Fruit fly (Drosophila melanogaster) whole organism, embryonic: ENCODE measurements around the gene CG15530.
A peak's percentile ranks its signal among the peaks of the same experiment; 100 is the strongest.

ENCODE experiments used
- Ada2b ChIP-seq: fragments of 200-800 bp; sonication (Bioruptor generic); IDR thresholded peaks from 2 replicates; pipeline ENCODE4 v1.3.6; 2022; ENCODE audit warnings: missing biosample characterization, missing genetic modification characterization
- CG10209 ChIP-seq: fragments of 200-800 bp; sonication (Bioruptor generic); optimal IDR thresholded peaks from 3 replicates; lab custom pipeline; 2017; ENCODE audit warnings: missing biosample characterization, mild to moderate bottlenecking, missing genetic modification characterization, missing genetic modification reagents
- CG11560 ChIP-seq: fragments of 200-800 bp; sonication (Bioruptor generic); IDR thresholded peaks from 3 replicates; pipeline ENCODE4 v1.3.6; 2022; ENCODE audit warnings: missing biosample characterization, missing genetic modification characterization
- CG13296 ChIP-seq: fragments of 200-800 bp; sonication (Bioruptor generic); optimal IDR thresholded peaks from 3 replicates; lab custom pipeline; 2018; ENCODE audit warnings: missing biosample characterization, mild to moderate bottlenecking, missing genetic modification characterization
- CG17328 ChIP-seq: fragments of 200-800 bp; sonication (Bioruptor generic); IDR thresholded peaks from 2 replicates; pipeline ENCODE4 v1.3.6; 2022; ENCODE audit warnings: missing biosample characterization, missing genetic modification characterization
- CG18262 ChIP-seq: fragments of 200-800 bp; optimal IDR thresholded peaks from 3 replicates; lab custom pipeline; 2019; ENCODE audit warnings: missing biosample characterization, mild to moderate bottlenecking, missing genetic modification characterization, moderate library complexity
- CG2116 ChIP-seq: fragments of 200-800 bp; sonication (Bioruptor generic); optimal IDR thresholded peaks from 3 replicates; lab custom pipeline; 2018; ENCODE audit warnings: missing biosample characterization, mild to moderate bottlenecking, missing genetic modification characterization
- CG31388 ChIP-seq: fragments of 200-800 bp; sonication (Bioruptor generic); optimal IDR thresholded peaks from 2 replicates; lab custom pipeline; 2016; ENCODE audit warnings: missing biosample characterization, missing genetic modification characterization
- CG31441 ChIP-seq: fragments of 200-800 bp; sonication (Bioruptor generic); IDR thresholded peaks from 2 replicates; pipeline ENCODE4 v1.3.6; 2022; ENCODE audit warnings: missing biosample characterization, missing genetic modification characterization
- CG43689 ChIP-seq: fragments of 200-800 bp; sonication (Bioruptor generic); IDR thresholded peaks from 2 replicates; pipeline ENCODE4 v1.3.6; 2022; ENCODE audit warnings: missing biosample characterization, missing genetic modification characterization
- CG6654 ChIP-seq: fragments of 200-800 bp; sonication (Bioruptor generic); optimal IDR thresholded peaks from 2 replicates; lab custom pipeline; 2017; ENCODE audit warnings: missing biosample characterization, mild to moderate bottlenecking, missing genetic modification characterization
- CG7271 ChIP-seq: fragments of 200-800 bp; sonication (Bioruptor generic); optimal IDR thresholded peaks from 2 replicates; lab custom pipeline; 2018; ENCODE audit warnings: missing biosample characterization, mild to moderate bottlenecking, missing genetic modification characterization, moderate library complexity
- CG8290 ChIP-seq, 3 experiments: fragments of 200-800 bp; sonication (Bioruptor generic); optimal IDR thresholded peaks; 2 replicates each; lab custom pipeline; 2016 to 2019; ENCODE audit warnings: missing biosample characterization in 3 of 3, missing genetic modification characterization in 3 of 3, mild to moderate bottlenecking in 2 of 3, moderate library complexity in 1 of 3
- CG8359 ChIP-seq: fragments of 200-800 bp; sonication (Bioruptor generic); optimal IDR thresholded peaks from 2 replicates; lab custom pipeline; 2017; ENCODE audit warnings: missing biosample characterization, mild to moderate bottlenecking, missing genetic modification characterization, borderline replicate concordance
- CG9215 ChIP-seq: fragments of 200-800 bp; sonication (Bioruptor generic); IDR thresholded peaks from 2 replicates; pipeline ENCODE4 v1.3.6; 2022; ENCODE audit warnings: missing biosample characterization, missing genetic modification characterization
- CG9817 ChIP-seq: fragments of 200-800 bp; sonication (Bioruptor generic); optimal IDR thresholded peaks from 2 replicates; lab custom pipeline; 2018; ENCODE audit warnings: missing biosample characterization, mild to moderate bottlenecking, missing genetic modification characterization, moderate library complexity
- GATAe ChIP-seq: fragments of 200-800 bp; sonication (Bioruptor generic); conservative IDR thresholded peaks from 2 replicates; pipeline ENCODE4 v1.3.6; 2022; ENCODE audit warnings: missing biosample characterization, missing genetic modification characterization
- Gsc ChIP-seq: fragments of 200-800 bp; sonication (Bioruptor generic); IDR thresholded peaks from 2 replicates; pipeline ENCODE4 v1.3.6; 2022; ENCODE audit warnings: missing biosample characterization, missing genetic modification characterization
- Hmr ChIP-seq: fragments of 200-800 bp; sonication (Bioruptor generic); optimal IDR thresholded peaks from 3 replicates; lab custom pipeline; 2017; ENCODE audit warnings: mild to moderate bottlenecking, missing biosample characterization, missing genetic modification reagents, missing genetic modification characterization
- Hmx ChIP-seq: fragments of 200-800 bp; sonication (Bioruptor generic); optimal IDR thresholded peaks from 2 replicates; lab custom pipeline; 2016; ENCODE audit warnings: missing biosample characterization, missing genetic modification characterization
- MTF-1 ChIP-seq: fragments of 200-800 bp; sonication (Bioruptor generic); optimal IDR thresholded peaks from 2 replicates; lab custom pipeline; 2018; ENCODE audit warnings: missing biosample characterization, mild to moderate bottlenecking, missing genetic modification characterization, borderline replicate concordance
- Med ChIP-seq: fragments of 200-800 bp; sonication (Bioruptor generic); peaks from one replicate; lab custom pipeline; 2016; ENCODE audit warnings: missing biosample characterization, missing genetic modification characterization, mild to moderate bottlenecking, inconsistent platforms, moderate library complexity
- Meics ChIP-seq: fragments of 200-800 bp; sonication (Bioruptor generic); optimal IDR thresholded peaks from 2 replicates; lab custom pipeline; 2017; ENCODE audit warnings: missing biosample characterization, mild to moderate bottlenecking, missing genetic modification characterization
- NC2α ChIP-seq: fragments of 200-800 bp; sonication (Bioruptor generic); optimal IDR thresholded peaks from 2 replicates; lab custom pipeline; 2016; ENCODE audit warnings: missing biosample characterization, missing genetic modification characterization
- Ravus ChIP-seq: fragments of 200-800 bp; sonication (Bioruptor generic); IDR thresholded peaks from 2 replicates; pipeline ENCODE4 v1.3.6; 2022; ENCODE audit warnings: missing biosample characterization, missing genetic modification characterization
- Rfx ChIP-seq: fragments of 200-800 bp; sonication (Bioruptor generic); IDR thresholded peaks from 2 replicates; pipeline ENCODE4 v1.3.6; 2022; ENCODE audit warnings: missing biosample characterization, missing genetic modification characterization
- Sox102F ChIP-seq: fragments of 200-800 bp; sonication (Bioruptor generic); optimal IDR thresholded peaks from 2 replicates; lab custom pipeline; 2018; ENCODE audit warnings: missing biosample characterization, mild to moderate bottlenecking, missing genetic modification characterization, moderate library complexity
- Spps ChIP-seq: fragments of 200-800 bp; sonication (Bioruptor generic); optimal IDR thresholded peaks from 2 replicates; lab custom pipeline; 2018; ENCODE audit warnings: missing biosample characterization, mild to moderate bottlenecking, missing genetic modification characterization
- Sry-δ ChIP-seq: fragments of 200-800 bp; sonication (Bioruptor generic); optimal IDR thresholded peaks from 2 replicates; lab custom pipeline; 2016; ENCODE audit warnings: missing biosample characterization, missing genetic modification characterization
- abd-A ChIP-seq: fragments of 200-800 bp; sonication (Bioruptor generic); optimal IDR thresholded peaks from 3 replicates; lab custom pipeline; 2019; ENCODE audit warnings: missing biosample characterization, mild to moderate bottlenecking, missing genetic modification characterization, moderate library complexity
- aop ChIP-seq: fragments of 200-800 bp; sonication (Bioruptor generic); IDR thresholded peaks from 2 replicates; pipeline ENCODE4 v1.3.6; 2022; ENCODE audit warnings: missing biosample characterization, missing genetic modification characterization
- ase ChIP-seq: fragments of 200-800 bp; sonication (Bioruptor generic); IDR thresholded peaks from 3 replicates; pipeline ENCODE4 v1.3.6; 2022; ENCODE audit warnings: missing biosample characterization, missing genetic modification characterization
- br ChIP-seq: fragments of >200 bp; optimal IDR thresholded peaks from 2 replicates; lab custom pipeline; 2017
- chm ChIP-seq: fragments of 200-800 bp; sonication (Bioruptor generic); IDR thresholded peaks from 2 replicates; pipeline ENCODE4 v1.3.6; 2022; ENCODE audit warnings: missing biosample characterization, missing genetic modification characterization
- dmrt99B ChIP-seq: fragments of 200-800 bp; sonication (Bioruptor generic); optimal IDR thresholded peaks from 2 replicates; lab custom pipeline; 2018; ENCODE audit warnings: missing biosample characterization, mild to moderate bottlenecking, missing genetic modification characterization, moderate library complexity
- dysf ChIP-seq: fragments of 200-800 bp; sonication (Bioruptor generic); IDR thresholded peaks from 3 replicates; pipeline ENCODE4 v1.3.6; 2022; ENCODE audit warnings: missing biosample characterization, missing genetic modification characterization
- fd64A ChIP-seq: fragments of 200-800 bp; sonication (Bioruptor generic); optimal IDR thresholded peaks from 3 replicates; lab custom pipeline; 2018; ENCODE audit warnings: missing biosample characterization, mild to moderate bottlenecking, missing genetic modification characterization
- gfzf ChIP-seq: fragments of 200-800 bp; sonication (Bioruptor generic); optimal IDR thresholded peaks from 2 replicates; lab custom pipeline; 2016; ENCODE audit warnings: missing biosample characterization, mild to moderate bottlenecking, missing genetic modification characterization, moderate library complexity
- hb ChIP-seq: fragments of 200-800 bp; sonication (Bioruptor generic); IDR thresholded peaks from 3 replicates; pipeline ENCODE4 v1.3.6; 2022; ENCODE audit warnings: missing biosample characterization, missing genetic modification characterization; ENCODE audit not compliant: partially characterized antibody
- her ChIP-seq: fragments of 200-800 bp; sonication (Bioruptor generic); optimal IDR thresholded peaks from 2 replicates; lab custom pipeline; 2016; ENCODE audit warnings: missing biosample characterization, missing genetic modification characterization
- mld ChIP-seq: fragments of 200-800 bp; sonication (Bioruptor generic); IDR thresholded peaks from 3 replicates; pipeline ENCODE4 v1.3.6; 2022; ENCODE audit warnings: missing biosample characterization, missing genetic modification characterization; ENCODE audit not compliant: partially characterized antibody
- nerfin-1 ChIP-seq: fragments of 200-800 bp; sonication (Bioruptor generic); optimal IDR thresholded peaks from 3 replicates; lab custom pipeline; 2019; ENCODE audit warnings: missing biosample characterization, mild to moderate bottlenecking, missing genetic modification characterization, moderate library complexity
- pan ChIP-seq, 4 experiments: fragments of >200 bp in 3 of 4; fragments of 200-800 bp in 1 of 4; sonication (Bioruptor generic) in 1 of 4; optimal IDR thresholded peaks in 3 of 4; IDR thresholded peaks in 1 of 4; 2 replicates each; pipeline versions ENCODE4 v1.3.6 to Lab custom; 2017 to 2022; ENCODE audit warnings: missing biosample characterization in 2 of 4, missing genetic modification characterization in 2 of 4, mixed read lengths in 1 of 4
- shn ChIP-seq: fragments of 200-800 bp; sonication (Bioruptor generic); optimal IDR thresholded peaks from 3 replicates; lab custom pipeline; 2016; ENCODE audit warnings: missing biosample characterization, missing genetic modification characterization
- sima ChIP-seq: fragments of 200-800 bp; sonication (Bioruptor generic); optimal IDR thresholded peaks from 2 replicates; lab custom pipeline; 2016; ENCODE audit warnings: missing biosample characterization, missing genetic modification characterization
- ttk ChIP-seq: fragments of 200-800 bp; sonication (Bioruptor generic); IDR thresholded peaks from 2 replicates; pipeline ENCODE4 v2.1.2; 2022; ENCODE audit warnings: missing biosample characterization, missing genetic modification characterization
- unpg ChIP-seq: fragments of 200-800 bp; sonication (Bioruptor generic); optimal IDR thresholded peaks from 3 replicates; lab custom pipeline; 2018; ENCODE audit warnings: missing biosample characterization, mild to moderate bottlenecking, missing genetic modification characterization, moderate library complexity
- usp ChIP-seq: fragments of >200 bp; optimal IDR thresholded peaks from 2 replicates; lab custom pipeline; 2017; ENCODE audit warnings: missing biosample characterization, missing genetic modification characterization
- wdn ChIP-seq: fragments of 200-800 bp; sonication (Bioruptor generic); IDR thresholded peaks from 2 replicates; pipeline ENCODE4 v1.3.6; 2022; ENCODE audit warnings: missing biosample characterization, missing genetic modification characterization

Gene CG15530

dm6 chr3R:30189836-30190235 lies 12.2 kb downstream of the CG15530 start (continued):
- peak; percentile 84 for TF ChIP-seq dmrt99B (tag; lab: Kevin White, UChicago)
- TF ChIP-seq CG10209 (GFP tag; lab: Kevin White, UChicago), result peak; percentile 64
- peak; percentile 4 for TF ChIP-seq Hmx (GFP tag; lab: Kevin White, UChicago)
- TF ChIP-seq CG31388, result peak; percentile 45
- TF ChIP-seq CG11560, result peak; percentile 61; the same call in 1 of the 3 replicates
- TF ChIP-seq CG9817, result peak; percentile 60
- TF ChIP-seq Ada2b (GFP tag; lab: Robert Waterston, UW), result peak; percentile 87
- no peak for TF ChIP-seq br (lab: Kevin White, UChicago)
- peak; percentile 52 for TF ChIP-seq Hmr (GFP tag; lab: Kevin White, UChicago)
- peak; percentile 20 for TF ChIP-seq CG6654 (GFP tag; lab: Kevin White, UChicago)
- peak; percentile 80 for TF ChIP-seq ttk
- peak; percentile 73 for TF ChIP-seq CG18262 (tag; lab: Kevin White, UChicago)
- TF ChIP-seq CG9215, result peak; percentile 63; the same call in 1 of the 2 replicates
- peak; percentile 58 for TF ChIP-seq CG43689 (GFP tag; lab: Robert Waterston, UW)
- TF ChIP-seq unpg (GFP tag; lab: Kevin White, UChicago), result peak; percentile 79
- TF ChIP-seq chm, result peak; percentile 76
- TF ChIP-seq her (GFP tag; lab: Kevin White, UChicago), result peak; percentile 3
- TF ChIP-seq mld, result no peak
- no peak for TF ChIP-seq CG7271 (tag; lab: Kevin White, UChicago)
- TF ChIP-seq Rfx, result peak; percentile 84
- peak; percentile 66 for TF ChIP-seq Meics (GFP tag; lab: Kevin White, UChicago)
- TF ChIP-seq CG31441 (GFP tag; lab: Robert Waterston, UW), result peak; percentile 87
- no peak for TF ChIP-seq CG2116
- peak; percentile 51 for TF ChIP-seq Ravus (GFP tag; lab: Robert Waterston, UW)
- no peak for TF ChIP-seq hb (GFP tag; lab: Robert Waterston, UW)
- no peak for TF ChIP-seq pan (optimal IDR thresholded peaks at IDR 0.05; lab: Kevin White, UChicago)
- peak in 1 of 2 experiments; percentile 87 for TF ChIP-seq pan (GFP tag; optimal IDR thresholded peaks at IDR 0.05 in 1 of 2, IDR thresholded peaks at IDR 0.05 in 1 of 2)
- no peak for TF ChIP-seq usp (GFP tag; lab: Kevin White, UChicago)
- peak; percentile 79 for TF ChIP-seq CG17328 (GFP tag; lab: Robert Waterston, UW)
- TF ChIP-seq CG8290 (GFP tag; optimal IDR thresholded peaks at IDR 0.05; lab: Kevin White, UChicago), result no peak
- peak in 1 of 2 experiments; percentile 82 for TF ChIP-seq CG8290 (tag; optimal IDR thresholded peaks at IDR 0.05; lab: Kevin White, UChicago)
- TF ChIP-seq CG13296 (GFP tag; lab: Kevin White, UChicago), result peak; percentile 68
- peak; percentile 68 for TF ChIP-seq fd64A (GFP tag; lab: Kevin White, UChicago)
- peak; percentile 95 for TF ChIP-seq Med
- TF ChIP-seq GATAe (GFP tag; lab: Robert Waterston, UW), result 0 out of 2 replicates have a peak, but pooled peaks have one; percentile 9
- peak; percentile 58 for TF ChIP-seq nerfin-1
- TF ChIP-seq Sox102F (GFP tag; lab: Kevin White, UChicago), result peak; percentile 83
- peak; percentile 86 for TF ChIP-seq ase (GFP tag; lab: Robert Waterston, UW)
- peak; percentile 5 for TF ChIP-seq shn (GFP tag; lab: Kevin White, UChicago)
- TF ChIP-seq abd-A (tag; lab: Kevin White, UChicago), result no peak
- no peak for TF ChIP-seq Sry-δ (GFP tag; lab: Kevin White, UChicago)
- peak; percentile 66; the same call in 1 of the 2 replicates for TF ChIP-seq aop (GFP tag; lab: Robert Waterston, UW)
- no peak for TF ChIP-seq MTF-1 (GFP tag; lab: Kevin White, UChicago)
- no peak for TF ChIP-seq Spps
- peak; percentile 52; the same call in 1 of the 2 replicates for TF ChIP-seq Gsc (GFP tag; lab: Robert Waterston, UW)
- peak; percentile 58 for TF ChIP-seq CG8359 (GFP tag; lab: Kevin White, UChicago)
- TF ChIP-seq wdn (GFP tag; lab: Robert Waterston, UW), result peak; percentile 41; the same call in 1 of the 2 replicates
- no peak for TF ChIP-seq NC2α
- TF ChIP-seq gfzf, result no peak
- TF ChIP-seq dysf (GFP tag; lab: Robert Waterston, UW), result peak; percentile 88
- no peak for TF ChIP-seq sima (GFP tag; lab: Kevin White, UChicago)
